Worm (Caenorhabditis elegans) whole organism, L4 larva: ENCODE data around the gene ZK666.11.

Experiments used
- ZK546.5 ChIP-seq, 2 experiments: sonication (generic microtip); optimal IDR thresholded peaks; 2 replicates each; lab custom pipeline; 2017; ENCODE audit warnings: missing biosample characterization in 2 of 2, missing genetic modification characterization in 2 of 2
- mxl-2 ChIP-seq: fragments of 200-800 bp; sonication (Bioruptor generic); conservative IDR thresholded peaks from 2 replicates; pipeline ENCODE4 v1.3.6; 2022; ENCODE audit warnings: missing genetic modification reagents, missing genetic modification characterization, missing compliant biosample characterization

ce11 chrII:10471247-10471646, 11.1 kb upstream of the ZK666.11 start, which contains the start of gene ZK666.1:
- no peak for TF ChIP-seq mxl-2 (GFP tag; lab: Robert Waterston, UW)
- no peak for TF ChIP-seq ZK546.5 (tag; optimal IDR thresholded peaks at IDR 0.05; lab: Kevin White, UChicago)
